Fruit fly (Drosophila melanogaster) whole organism, embryonic: Measurements from ENCODE around the gene dysf.

Experiments used
- Adf1 ChIP-seq: fragments of 200-800 bp; sonication (Bioruptor generic); IDR thresholded peaks from 2 replicates; pipeline ENCODE4 v1.3.6; 2022; ENCODE audit warnings: missing biosample characterization, missing genetic modification characterization
- B-H2 ChIP-seq: fragments of 200-800 bp; sonication (Bioruptor generic); optimal IDR thresholded peaks from 2 replicates; lab custom pipeline; 2018; ENCODE audit warnings: missing biosample characterization, mild to moderate bottlenecking, missing genetic modification characterization
- CG10147 ChIP-seq: fragments of 200-800 bp; sonication (Bioruptor generic); optimal IDR thresholded peaks from 2 replicates; lab custom pipeline; 2019; ENCODE audit warnings: missing biosample characterization, mild to moderate bottlenecking, missing genetic modification characterization, moderate library complexity
- CG10462 ChIP-seq: fragments of 200-800 bp; sonication (Bioruptor generic); optimal IDR thresholded peaks from 2 replicates; lab custom pipeline; 2016; ENCODE audit warnings: missing biosample characterization, missing genetic modification characterization
- CG11504 ChIP-seq: fragments of 200-800 bp; sonication (Bioruptor generic); optimal IDR thresholded peaks from 3 replicates; lab custom pipeline; 2019; ENCODE audit warnings: missing biosample characterization, mild to moderate bottlenecking, missing genetic modification characterization, moderate library complexity
- CG13424 ChIP-seq: fragments of 200-800 bp; sonication (Bioruptor generic); optimal IDR thresholded peaks from 2 replicates; lab custom pipeline; 2019; ENCODE audit warnings: missing biosample characterization, mild to moderate bottlenecking, missing genetic modification characterization, moderate library complexity
- CG14667 ChIP-seq: fragments of 200-800 bp; sonication (Bioruptor generic); IDR thresholded peaks from 2 replicates; pipeline ENCODE4 v1.3.6; 2022; ENCODE audit warnings: missing biosample characterization, missing genetic modification characterization
- CG15011 ChIP-seq: fragments of 200-800 bp; sonication (Bioruptor generic); optimal IDR thresholded peaks from 3 replicates; lab custom pipeline; 2018; ENCODE audit warnings: missing biosample characterization, mild to moderate bottlenecking, missing genetic modification characterization
- CG1529 ChIP-seq: fragments of 200-800 bp; sonication (Bioruptor generic); optimal IDR thresholded peaks from 3 replicates; lab custom pipeline; 2018; ENCODE audit warnings: missing biosample characterization, missing genetic modification characterization
- CG31388 ChIP-seq: fragments of 200-800 bp; sonication (Bioruptor generic); optimal IDR thresholded peaks from 2 replicates; lab custom pipeline; 2016; ENCODE audit warnings: missing biosample characterization, missing genetic modification characterization
- CG31441 ChIP-seq: fragments of 200-800 bp; sonication (Bioruptor generic); IDR thresholded peaks from 2 replicates; pipeline ENCODE4 v1.3.6; 2022; ENCODE audit warnings: missing biosample characterization, missing genetic modification characterization
- CG32767 ChIP-seq: fragments of 200-800 bp; sonication (Bioruptor generic); IDR thresholded peaks from 2 replicates; pipeline ENCODE4 v1.3.6; 2022; ENCODE audit warnings: missing biosample characterization, missing genetic modification characterization
- CG33557 ChIP-seq: fragments of 200-800 bp; sonication (Bioruptor generic); optimal IDR thresholded peaks from 2 replicates; lab custom pipeline; 2019; ENCODE audit warnings: missing biosample characterization, mild to moderate bottlenecking, missing genetic modification characterization, moderate library complexity
- CG4328 ChIP-seq: fragments of 200-800 bp; sonication (Bioruptor generic); optimal IDR thresholded peaks from 3 replicates; lab custom pipeline; 2017; ENCODE audit warnings: missing biosample characterization, missing genetic modification reagents, missing genetic modification characterization
- CG4730 ChIP-seq: fragments of 200-800 bp; sonication (Bioruptor generic); IDR thresholded peaks from 2 replicates; pipeline ENCODE4 v1.3.6; 2022; ENCODE audit warnings: missing biosample characterization, missing genetic modification characterization
- CG8478 ChIP-seq: fragments of >200 bp; optimal IDR thresholded peaks from 2 replicates; lab custom pipeline; 2018
- CG9437 ChIP-seq: fragments of 200-800 bp; sonication (Bioruptor generic); optimal IDR thresholded peaks from 2 replicates; lab custom pipeline; 2018; ENCODE audit warnings: missing biosample characterization, mild to moderate bottlenecking, missing genetic modification characterization
- Dbx ChIP-seq: fragments of 200-800 bp; sonication (Bioruptor generic); IDR thresholded peaks from 3 replicates; pipeline ENCODE4 v1.3.6; 2022; ENCODE audit warnings: missing biosample characterization, missing genetic modification characterization
- Doc2 ChIP-seq: fragments of 200-800 bp; sonication (Bioruptor generic); IDR thresholded peaks from 2 replicates; pipeline ENCODE4 v1.3.6; 2022; ENCODE audit warnings: missing biosample characterization, missing genetic modification characterization
- HLH54F ChIP-seq: fragments of 200-800 bp; sonication (Bioruptor generic); optimal IDR thresholded peaks from 3 replicates; lab custom pipeline; 2016; ENCODE audit warnings: missing biosample characterization, missing genetic modification characterization
- Hr51 ChIP-seq, 2 experiments: fragments of 200-800 bp; sonication (Bioruptor generic); optimal IDR thresholded peaks; 2 replicates in 1 of 2; 3 replicates in 1 of 2; lab custom pipeline; 2016 to 2018; ENCODE audit warnings: missing biosample characterization in 2 of 2, missing genetic modification characterization in 2 of 2, mild to moderate bottlenecking in 1 of 2, moderate library complexity in 1 of 2
- Kr ChIP-seq: fragments of 200-800 bp; sonication (Bioruptor generic); optimal IDR thresholded peaks from 2 replicates; lab custom pipeline; 2017; ENCODE audit warnings: missing biosample characterization, mild to moderate bottlenecking, missing genetic modification characterization
- Mes4 ChIP-seq: fragments of 200-800 bp; sonication (Bioruptor generic); optimal IDR thresholded peaks from 2 replicates; lab custom pipeline; 2016; ENCODE audit warnings: missing biosample characterization, missing genetic modification characterization
- Nf-YB ChIP-seq: fragments of 200-800 bp; sonication (Bioruptor generic); optimal IDR thresholded peaks from 3 replicates; lab custom pipeline; 2019; ENCODE audit warnings: missing biosample characterization, mild to moderate bottlenecking, missing genetic modification characterization, moderate library complexity
- Optix ChIP-seq: fragments of 200-800 bp; sonication (Bioruptor generic); IDR thresholded peaks from 3 replicates; pipeline ENCODE4 v1.3.6; 2022; ENCODE audit warnings: missing biosample characterization, missing genetic modification characterization
- Rfx ChIP-seq: fragments of 200-800 bp; sonication (Bioruptor generic); IDR thresholded peaks from 2 replicates; pipeline ENCODE4 v1.3.6; 2022; ENCODE audit warnings: missing biosample characterization, missing genetic modification characterization
- Side ChIP-seq: fragments of 200-800 bp; sonication (Bioruptor generic); optimal IDR thresholded peaks from 2 replicates; lab custom pipeline; 2016; ENCODE audit warnings: missing biosample characterization, missing genetic modification characterization
- Sox102F ChIP-seq: fragments of 200-800 bp; sonication (Bioruptor generic); optimal IDR thresholded peaks from 2 replicates; lab custom pipeline; 2018; ENCODE audit warnings: missing biosample characterization, mild to moderate bottlenecking, missing genetic modification characterization, moderate library complexity
- TFAM ChIP-seq: fragments of 200-800 bp; sonication (Bioruptor generic); optimal IDR thresholded peaks from 2 replicates; lab custom pipeline; 2017; ENCODE audit warnings: missing biosample characterization, missing genetic modification characterization, inconsistent platforms
- Xbp1 ChIP-seq: fragments of 200-800 bp; sonication (Bioruptor generic); optimal IDR thresholded peaks from 3 replicates; lab custom pipeline; 2016; ENCODE audit warnings: missing biosample characterization, mild to moderate bottlenecking, missing genetic modification characterization
- Xrp1 ChIP-seq: fragments of 200-800 bp; sonication (Bioruptor generic); IDR thresholded peaks from 2 replicates; pipeline ENCODE4 v1.3.6; 2022; ENCODE audit warnings: missing biosample characterization, missing genetic modification characterization
- bowl ChIP-seq: fragments of 200-800 bp; sonication (Bioruptor generic); IDR thresholded peaks from 2 replicates; pipeline ENCODE4 v1.3.6; 2022; ENCODE audit warnings: missing biosample characterization, missing genetic modification characterization
- cad ChIP-seq: fragments of >200 bp; optimal IDR thresholded peaks from 2 replicates; lab custom pipeline; 2017; ENCODE audit warnings: missing biosample characterization, missing genetic modification characterization
- chm ChIP-seq: fragments of 200-800 bp; sonication (Bioruptor generic); IDR thresholded peaks from 2 replicates; pipeline ENCODE4 v1.3.6; 2022; ENCODE audit warnings: missing biosample characterization, missing genetic modification characterization
- crp ChIP-seq, 2 experiments: fragments of 200-800 bp; sonication (Bioruptor generic); optimal IDR thresholded peaks; 2 replicates in 1 of 2; 3 replicates in 1 of 2; lab custom pipeline; 2017; ENCODE audit warnings: missing biosample characterization in 2 of 2, missing genetic modification characterization in 2 of 2, mild to moderate bottlenecking in 1 of 2, moderate library complexity in 1 of 2
- disco-r ChIP-seq: fragments of 200-800 bp; sonication (Bioruptor generic); optimal IDR thresholded peaks from 2 replicates; lab custom pipeline; 2016; ENCODE audit warnings: missing biosample characterization, missing genetic modification characterization
- dm ChIP-seq: fragments of 200-800 bp; sonication (Bioruptor generic); optimal IDR thresholded peaks from 3 replicates; lab custom pipeline; 2016; ENCODE audit warnings: missing biosample characterization, missing genetic modification characterization
- emc ChIP-seq: fragments of 200-800 bp; sonication (Bioruptor generic); optimal IDR thresholded peaks from 2 replicates; lab custom pipeline; 2016; ENCODE audit warnings: missing biosample characterization, missing genetic modification characterization
- grau ChIP-seq: fragments of 200-800 bp; optimal IDR thresholded peaks from 3 replicates; lab custom pipeline; 2019; ENCODE audit warnings: missing biosample characterization, mild to moderate bottlenecking, missing genetic modification characterization, moderate library complexity
- gsb ChIP-seq: fragments of 200-800 bp; sonication (Bioruptor generic); IDR thresholded peaks from 2 replicates; pipeline ENCODE4 v1.3.6; 2022; ENCODE audit warnings: missing biosample characterization, missing genetic modification characterization
- gt ChIP-seq: fragments of 200-800 bp; sonication (Bioruptor generic); IDR thresholded peaks from 2 replicates; pipeline ENCODE4 v1.3.6; 2022; ENCODE audit warnings: missing biosample characterization, missing genetic modification characterization
- ham ChIP-seq: fragments of 200-800 bp; sonication (Bioruptor generic); IDR thresholded peaks from 2 replicates; pipeline ENCODE4 v1.3.6; 2022; ENCODE audit warnings: missing biosample characterization, missing genetic modification characterization
- insv ChIP-seq, 2 experiments: fragments of 200-800 bp; sonication (Bioruptor generic); optimal IDR thresholded peaks; 3 replicates each; lab custom pipeline; 2016 to 2018; ENCODE audit warnings: missing biosample characterization in 2 of 2, missing genetic modification characterization in 2 of 2
- jumu ChIP-seq: fragments of 200-800 bp; sonication (Bioruptor generic); optimal IDR thresholded peaks from 3 replicates; lab custom pipeline; 2016; ENCODE audit warnings: missing biosample characterization, missing genetic modification characterization
- klu ChIP-seq: fragments of 200-800 bp; sonication (Bioruptor generic); IDR thresholded peaks from 2 replicates; pipeline ENCODE4 v1.3.6; 2022; ENCODE audit warnings: missing biosample characterization, missing genetic modification characterization
- nau ChIP-seq: fragments of 200-800 bp; sonication (Bioruptor generic); optimal IDR thresholded peaks from 3 replicates; lab custom pipeline; 2017; ENCODE audit warnings: missing biosample characterization, mild to moderate bottlenecking, missing genetic modification characterization, missing genetic modification reagents
- oc ChIP-seq: fragments of 200-800 bp; sonication (Bioruptor generic); optimal IDR thresholded peaks from 2 replicates; lab custom pipeline; 2018; ENCODE audit warnings: missing biosample characterization, mild to moderate bottlenecking, missing genetic modification characterization, moderate library complexity
- odd ChIP-seq: fragments of 200-800 bp; sonication (Bioruptor generic); optimal IDR thresholded peaks from 2 replicates; lab custom pipeline; 2017; ENCODE audit warnings: missing biosample characterization, mild to moderate bottlenecking, missing genetic modification characterization
- vvl ChIP-seq: fragments of 200-800 bp; sonication (Bioruptor generic); IDR thresholded peaks from 2 replicates; pipeline ENCODE4 v1.3.6; 2022; ENCODE audit warnings: missing biosample characterization, missing genetic modification characterization

dysf gene

DNA sequence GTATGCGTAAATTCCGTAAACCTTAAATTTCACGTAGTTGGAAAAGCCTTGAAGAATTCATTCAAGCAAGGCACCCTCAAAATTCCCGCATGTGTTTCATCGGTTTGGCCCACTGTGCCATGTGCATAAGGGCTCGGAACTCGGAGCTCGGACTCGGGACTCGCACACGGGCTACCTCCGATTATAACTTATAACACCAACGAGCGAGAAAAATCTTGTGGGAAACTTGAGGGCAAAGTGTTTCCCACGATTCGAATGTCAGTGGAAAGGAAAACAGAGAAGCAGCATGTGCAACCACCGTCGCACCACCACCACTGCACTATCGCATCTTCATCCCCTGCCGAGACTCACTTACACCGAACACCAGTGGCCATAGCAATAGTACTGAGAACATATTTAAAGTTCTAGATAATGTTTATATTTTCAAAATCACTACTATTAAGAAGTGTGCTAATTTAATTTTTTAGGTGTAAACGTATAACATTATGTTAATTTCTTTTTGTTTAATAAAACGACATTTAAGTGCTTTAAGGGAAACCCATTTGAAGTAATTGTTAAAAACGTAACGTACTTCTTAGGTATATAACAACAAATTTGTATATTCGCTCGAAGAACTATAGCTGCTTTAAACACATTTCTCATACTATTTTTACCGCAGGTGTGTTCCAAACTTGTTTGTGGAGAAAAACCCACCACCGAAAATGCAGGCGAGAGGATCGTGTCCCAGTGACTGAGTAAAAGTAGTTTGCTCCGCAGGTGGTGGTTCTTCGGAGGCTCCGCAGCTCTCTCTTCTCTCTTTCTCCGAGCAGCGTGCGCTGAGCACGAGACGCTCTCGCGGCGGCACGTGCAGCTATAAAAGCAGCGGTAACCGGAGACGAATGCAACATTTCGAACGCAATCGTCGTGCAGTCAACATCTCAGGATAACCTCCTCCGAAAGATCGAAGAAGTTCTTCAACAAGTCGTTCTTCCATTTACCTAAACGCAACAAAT, 62.1 kb downstream of the dysf start (continued):
- TF ChIP-seq oc (tag; lab: Kevin White, UChicago) = peak; percentile 84
- peak; percentile 15 for TF ChIP-seq cad (GFP tag; lab: Kevin White, UChicago)
- TF ChIP-seq CG15011 = peak; percentile 78
- no peak for TF ChIP-seq Rfx (GFP tag; lab: Robert Waterston, UW)
- no peak for TF ChIP-seq Dbx (GFP tag; lab: Robert Waterston, UW)
- TF ChIP-seq CG31441 (GFP tag; lab: Robert Waterston, UW) = peak; percentile 98
- no peak for TF ChIP-seq Doc2
- no peak for TF ChIP-seq B-H2
- TF ChIP-seq ham = no peak
- peak; percentile 33 to 74 for TF ChIP-seq Hr51 (GFP tag; optimal IDR thresholded peaks at IDR 0.05; lab: Kevin White, UChicago)
- peak; percentile 50 for TF ChIP-seq disco-r (GFP tag; lab: Kevin White, UChicago)
- TF ChIP-seq grau = peak; percentile 91
- TF ChIP-seq CG9437 (GFP tag; lab: Kevin White, UChicago) = peak; percentile 89
- peak; percentile 100 for TF ChIP-seq CG33557 (GFP tag; lab: Kevin White, UChicago)
- TF ChIP-seq jumu (GFP tag; lab: Kevin White, UChicago) = peak; percentile 63
- TF ChIP-seq Sox102F = peak; percentile 87
- peak; percentile 88; the same call in 1 of the 2 replicates for TF ChIP-seq Xrp1 (GFP tag; lab: Robert Waterston, UW)
- TF ChIP-seq TFAM (GFP tag; lab: Kevin White, UChicago) = peak; percentile 75
- TF ChIP-seq klu (GFP tag; lab: Robert Waterston, UW) = no peak
- no peak; the same call in 1 of the 2 replicates for TF ChIP-seq CG4730
- TF ChIP-seq vvl (GFP tag; lab: Robert Waterston, UW) = peak; percentile 71
- no peak for TF ChIP-seq gsb (GFP tag; lab: Robert Waterston, UW)
- peak; percentile 96 for TF ChIP-seq Kr
- peak; percentile 71 for TF ChIP-seq CG10147 (GFP tag; lab: Kevin White, UChicago)
- TF ChIP-seq Side = peak; percentile 71
- peak; percentile 96 for TF ChIP-seq CG1529 (GFP tag; lab: Kevin White, UChicago)
- TF ChIP-seq bowl (GFP tag; lab: Robert Waterston, UW) = no peak
- TF ChIP-seq CG13424 = peak; percentile 95
- peak; percentile 71 for TF ChIP-seq Xbp1
- TF ChIP-seq CG31388 (GFP tag; lab: Kevin White, UChicago) = peak; percentile 55
- TF ChIP-seq Adf1 (GFP tag; lab: Robert Waterston, UW) = no peak
- TF ChIP-seq CG11504 (tag; lab: Kevin White, UChicago) = peak; percentile 91
- TF ChIP-seq HLH54F (GFP tag; lab: Kevin White, UChicago) = peak; percentile 32
- TF ChIP-seq CG10462 (GFP tag; lab: Kevin White, UChicago) = peak; percentile 84
- peak; percentile 31 to 37 for TF ChIP-seq insv (GFP tag; optimal IDR thresholded peaks at IDR 0.05; lab: Kevin White, UChicago)
- peak; percentile 63; the same call in 1 of the 2 replicates for TF ChIP-seq gt (GFP tag; lab: Robert Waterston, UW)
- TF ChIP-seq nau (GFP tag; lab: Kevin White, UChicago) = peak; percentile 78
- peak; percentile 87 for TF ChIP-seq Nf-YB (GFP tag; lab: Kevin White, UChicago)
- peak; percentile 31; the same call in 1 of the 2 replicates for TF ChIP-seq chm
- TF ChIP-seq crp (GFP tag; optimal IDR thresholded peaks at IDR 0.05; lab: Kevin White, UChicago) = peak in 1 of 2 experiments; percentile 47
- TF ChIP-seq odd (GFP tag; lab: Kevin White, UChicago) = peak; percentile 87
- peak; percentile 89 for TF ChIP-seq CG4328 (GFP tag; lab: Kevin White, UChicago)
- peak; percentile 79 for TF ChIP-seq Mes4 (GFP tag; lab: Kevin White, UChicago)
- TF ChIP-seq Optix (GFP tag; lab: Robert Waterston, UW) = no peak
- peak; percentile 64 for TF ChIP-seq dm
- TF ChIP-seq CG8478 (lab: Kevin White, UChicago) = no peak
- TF ChIP-seq CG14667 (GFP tag; lab: Robert Waterston, UW) = 0 out of 2 replicates have a peak, but pooled peaks have one; percentile 27
- TF ChIP-seq emc (GFP tag; lab: Kevin White, UChicago) = no peak
- peak; percentile 55; the same call in 1 of the 2 replicates for TF ChIP-seq CG32767
